Fruit fly (Drosophila melanogaster) whole organism, pupa: Measurements from ENCODE around the gene Sgt.
A peak's percentile ranks its signal among the peaks of the same experiment; 100 is the strongest.

Experiments
- CG10348 ChIP-seq: fragments of 200-800 bp; sonication (Bioruptor generic); IDR thresholded peaks from 2 replicates; pipeline ENCODE4 v1.3.6; 2022; ENCODE audit warnings: missing biosample characterization, missing genetic modification characterization
- CG12605 ChIP-seq: fragments of 200-800 bp; sonication (Bioruptor generic); IDR thresholded peaks from 2 replicates; pipeline ENCODE4 v1.3.6; 2022; ENCODE audit warnings: missing biosample characterization, missing genetic modification characterization
- CG14655 ChIP-seq: fragments of 200-800 bp; sonication (Bioruptor generic); optimal IDR thresholded peaks from 3 replicates; lab custom pipeline; 2017; ENCODE audit warnings: mild to moderate bottlenecking, missing biosample characterization, missing genetic modification reagents, missing genetic modification characterization
- CG17806 ChIP-seq: fragments of 200-800 bp; sonication (Bioruptor generic); optimal IDR thresholded peaks from 2 replicates; lab custom pipeline; 2018; ENCODE audit warnings: missing biosample characterization, mild to moderate bottlenecking, missing genetic modification characterization, moderate library complexity
- CG32121 ChIP-seq: fragments of 200-800 bp; sonication (Bioruptor generic); IDR thresholded peaks from 2 replicates; pipeline ENCODE4 v1.3.6; 2022; ENCODE audit warnings: missing biosample characterization, missing genetic modification characterization
- CG34367 ChIP-seq: fragments of 200-800 bp; sonication (Bioruptor generic); optimal IDR thresholded peaks from 2 replicates; lab custom pipeline; 2018; ENCODE audit warnings: missing biosample characterization, mild to moderate bottlenecking, missing genetic modification characterization
- CG9948 ChIP-seq: fragments of 200-800 bp; sonication (Bioruptor generic); optimal IDR thresholded peaks from 2 replicates; lab custom pipeline; 2018; ENCODE audit warnings: missing biosample characterization, mild to moderate bottlenecking, missing genetic modification characterization, moderate library complexity
- D1 ChIP-seq: fragments of 200-800 bp; sonication (Bioruptor generic); optimal IDR thresholded peaks from 2 replicates; lab custom pipeline; 2018; ENCODE audit warnings: missing biosample characterization, mild to moderate bottlenecking, missing genetic modification characterization, moderate library complexity
- EcR ChIP-seq: fragments of 200-800 bp; sonication (Bioruptor generic); optimal IDR thresholded peaks from 3 replicates; lab custom pipeline; 2019; ENCODE audit warnings: missing biosample characterization, missing genetic modification characterization, mild to moderate bottlenecking, moderate library complexity, missing genetic modification reagents
- Ets98B ChIP-seq: fragments of 200-800 bp; sonication (Bioruptor generic); IDR thresholded peaks from 2 replicates; pipeline ENCODE4 v1.3.6; 2022; ENCODE audit warnings: missing biosample characterization, missing genetic modification characterization

DNA sequence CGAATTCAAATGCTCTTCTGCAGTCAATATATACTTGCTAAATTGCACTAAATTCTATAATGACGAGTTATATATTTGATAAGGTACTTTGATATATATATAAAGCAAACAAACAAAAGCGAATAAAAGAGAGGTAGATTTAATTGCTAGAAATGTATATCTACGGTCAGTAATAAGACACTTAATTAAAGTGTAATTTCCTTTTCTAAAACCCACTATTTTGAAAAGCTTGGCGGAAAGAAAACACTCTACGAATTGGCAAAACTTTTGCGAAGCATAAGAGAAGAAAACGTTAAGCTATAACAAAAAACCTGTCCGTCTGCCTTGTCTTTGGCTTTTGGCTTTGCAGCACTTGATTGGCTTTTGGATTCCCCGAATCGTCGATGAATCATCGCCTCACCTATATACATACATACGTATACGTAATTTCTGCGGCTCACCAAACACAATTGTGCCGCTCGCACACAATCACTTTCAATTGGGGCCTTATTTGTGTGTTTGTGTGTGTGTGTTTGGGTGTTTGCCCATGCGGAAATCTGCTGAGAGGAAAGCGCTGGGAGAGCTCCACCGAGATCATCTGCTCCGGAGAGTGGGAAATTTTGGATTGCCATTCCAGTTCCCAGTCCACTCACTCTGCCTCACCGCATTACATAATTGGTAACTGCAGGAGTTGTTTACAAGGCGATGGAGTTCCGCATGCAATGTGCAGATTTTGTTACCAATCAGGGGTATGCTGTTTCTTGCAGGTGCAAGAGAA lies 40.6 kb upstream of the Sgt start:
- TF ChIP-seq CG17806 (tag; lab: Kevin White, UChicago) (no peak), CG10348 (no peak), EcR (GFP tag; lab: Kevin White, UChicago) (peak; percentile 37), D1 (tag; lab: Kevin White, UChicago) (peak; percentile 32), CG32121 (GFP tag; lab: Robert Waterston, UW) (no peak), CG14655 (GFP tag; lab: Kevin White, UChicago) (no peak), Ets98B (GFP tag; lab: Robert Waterston, UW) (no peak), CG34367 (tag; lab: Kevin White, UChicago) (peak; percentile 44), CG9948 (no peak), CG12605 (GFP tag; lab: Robert Waterston, UW) (no peak)
